Fruit fly (Drosophila melanogaster) whole organism, embryonic: Measurements from ENCODE around the gene CG1309.

Experiments
- Adf1 ChIP-seq: fragments of 200-800 bp; sonication (Bioruptor generic); IDR thresholded peaks from 2 replicates; pipeline ENCODE4 v1.3.6; 2022; ENCODE audit warnings: missing biosample characterization, missing genetic modification characterization
- BEAF-32 ChIP-seq: fragments of 200-800 bp; sonication (Bioruptor generic); optimal IDR thresholded peaks from 3 replicates; lab custom pipeline; 2017; ENCODE audit warnings: missing biosample characterization, missing genetic modification characterization, mild to moderate bottlenecking, moderate library complexity, missing genetic modification reagents
- Bdp1 ChIP-seq: fragments of 200-800 bp; sonication (Bioruptor generic); optimal IDR thresholded peaks from 3 replicates; lab custom pipeline; 2016; ENCODE audit warnings: missing biosample characterization, missing genetic modification characterization
- Bteb2 ChIP-seq: fragments of 200-800 bp; sonication (Bioruptor generic); optimal IDR thresholded peaks from 2 replicates; lab custom pipeline; 2016; ENCODE audit warnings: missing biosample characterization, missing genetic modification characterization
- CG10267 ChIP-seq: fragments of 200-800 bp; sonication (Bioruptor generic); optimal IDR thresholded peaks from 2 replicates; lab custom pipeline; 2018; ENCODE audit warnings: missing biosample characterization, mild to moderate bottlenecking, missing genetic modification characterization, moderate library complexity
- CG10543 ChIP-seq: fragments of 200-800 bp; sonication (Bioruptor generic); optimal IDR thresholded peaks from 3 replicates; lab custom pipeline; 2017; ENCODE audit warnings: missing biosample characterization, mild to moderate bottlenecking, missing genetic modification characterization, moderate library complexity
- CG11398 ChIP-seq: fragments of 200-800 bp; sonication (Bioruptor generic); optimal IDR thresholded peaks from 2 replicates; lab custom pipeline; 2016; ENCODE audit warnings: missing biosample characterization, missing genetic modification characterization
- CG12071 ChIP-seq: fragments of 200-800 bp; sonication (Bioruptor generic); optimal IDR thresholded peaks from 3 replicates; lab custom pipeline; 2018; ENCODE audit warnings: missing biosample characterization, mild to moderate bottlenecking, missing genetic modification characterization
- CG12659 ChIP-seq: fragments of 200-800 bp; sonication (Bioruptor generic); optimal IDR thresholded peaks from 3 replicates; lab custom pipeline; 2017; ENCODE audit warnings: mild to moderate bottlenecking, missing biosample characterization, missing genetic modification reagents, missing genetic modification characterization
- CG14710 ChIP-seq: fragments of 200-800 bp; sonication (Bioruptor generic); optimal IDR thresholded peaks from 3 replicates; lab custom pipeline; 2019; ENCODE audit warnings: missing biosample characterization, mild to moderate bottlenecking, missing genetic modification characterization, moderate library complexity
- CG15479 ChIP-seq: fragments of 200-800 bp; sonication (Bioruptor generic); optimal IDR thresholded peaks from 3 replicates; lab custom pipeline; 2019; ENCODE audit warnings: missing biosample characterization, mild to moderate bottlenecking, missing genetic modification characterization, moderate library complexity
- CG1603 ChIP-seq: fragments of 200-800 bp; sonication (Bioruptor generic); optimal IDR thresholded peaks from 2 replicates; lab custom pipeline; 2019; ENCODE audit warnings: missing biosample characterization, mild to moderate bottlenecking, missing genetic modification characterization, moderate library complexity
- CG17328 ChIP-seq: fragments of 200-800 bp; sonication (Bioruptor generic); IDR thresholded peaks from 2 replicates; pipeline ENCODE4 v1.3.6; 2022; ENCODE audit warnings: missing biosample characterization, missing genetic modification characterization
- CG2199 ChIP-seq: fragments of 200-800 bp; sonication (Bioruptor generic); IDR thresholded peaks from 3 replicates; pipeline ENCODE4 v1.3.6; 2022; ENCODE audit warnings: missing biosample characterization, missing genetic modification characterization
- CG2202 ChIP-seq: fragments of 200-800 bp; sonication (Bioruptor generic); optimal IDR thresholded peaks from 2 replicates; lab custom pipeline; 2018; ENCODE audit warnings: missing biosample characterization, mild to moderate bottlenecking, missing genetic modification characterization
- CG2712 ChIP-seq: fragments of 200-800 bp; optimal IDR thresholded peaks from 3 replicates; lab custom pipeline; 2019; ENCODE audit warnings: missing biosample characterization, mild to moderate bottlenecking, missing genetic modification characterization, moderate library complexity
- CG3847 ChIP-seq: fragments of 200-800 bp; sonication (Bioruptor generic); IDR thresholded peaks from 2 replicates; pipeline ENCODE4 v1.3.6; 2022; ENCODE audit warnings: missing biosample characterization, missing genetic modification characterization
- CG42726 ChIP-seq: fragments of 200-800 bp; sonication (Bioruptor generic); IDR thresholded peaks from 2 replicates; pipeline ENCODE4 v1.3.6; 2022; ENCODE audit warnings: missing biosample characterization, missing genetic modification characterization; ENCODE audit not compliant: partially characterized antibody
- CG4360 ChIP-seq: fragments of 200-800 bp; sonication (Bioruptor generic); IDR thresholded peaks from 2 replicates; pipeline ENCODE4 v1.3.6; 2022; ENCODE audit warnings: missing biosample characterization, missing genetic modification characterization
- CG4617 ChIP-seq: fragments of 200-800 bp; sonication (Bioruptor generic); optimal IDR thresholded peaks from 3 replicates; lab custom pipeline; 2016; ENCODE audit warnings: missing biosample characterization, missing genetic modification characterization, borderline replicate concordance
- CG6765 ChIP-seq: fragments of 200-800 bp; sonication (Bioruptor generic); optimal IDR thresholded peaks from 3 replicates; lab custom pipeline; 2017; ENCODE audit warnings: missing biosample characterization, mild to moderate bottlenecking, missing genetic modification characterization
- CG9609 ChIP-seq: fragments of 200-800 bp; sonication (Bioruptor generic); optimal IDR thresholded peaks from 3 replicates; lab custom pipeline; 2016; ENCODE audit warnings: missing biosample characterization, missing genetic modification characterization
- CoRest ChIP-seq: fragments of 200-800 bp; sonication (Bioruptor generic); optimal IDR thresholded peaks from 3 replicates; lab custom pipeline; 2018; ENCODE audit warnings: missing biosample characterization, mild to moderate bottlenecking, missing genetic modification characterization, moderate library complexity
- Dek ChIP-seq: fragments of 200-800 bp; sonication (Bioruptor generic); optimal IDR thresholded peaks from 3 replicates; lab custom pipeline; 2019; ENCODE audit warnings: missing biosample characterization, mild to moderate bottlenecking, missing genetic modification characterization, moderate library complexity
- E2f2 ChIP-seq: fragments of 200-800 bp; sonication (Bioruptor generic); IDR thresholded peaks from 2 replicates; pipeline ENCODE4 v1.3.6; 2022; ENCODE audit warnings: missing biosample characterization, missing genetic modification characterization
- ERR ChIP-seq: fragments of 200-800 bp; sonication (Bioruptor generic); optimal IDR thresholded peaks from 2 replicates; lab custom pipeline; 2016; ENCODE audit warnings: missing biosample characterization, missing genetic modification characterization
- Ets65A ChIP-seq: fragments of 200-800 bp; sonication (Bioruptor generic); peaks from one replicate; lab custom pipeline; 2016; ENCODE audit warnings: missing biosample characterization, missing genetic modification characterization
- Ets97D ChIP-seq: fragments of 200-800 bp; sonication (Bioruptor generic); optimal IDR thresholded peaks from 3 replicates; lab custom pipeline; 2016; ENCODE audit warnings: missing biosample characterization, missing genetic modification characterization
- MBD-R2 ChIP-seq: fragments of 200-800 bp; sonication (Bioruptor generic); IDR thresholded peaks from 2 replicates; pipeline ENCODE4 v1.3.6; 2022; ENCODE audit warnings: missing biosample characterization, missing genetic modification characterization
- MESR4 ChIP-seq: fragments of 200-800 bp; sonication (Bioruptor generic); optimal IDR thresholded peaks from 2 replicates; lab custom pipeline; 2018; ENCODE audit warnings: missing biosample characterization, mild to moderate bottlenecking, missing genetic modification characterization, moderate library complexity
- Med ChIP-seq: fragments of 200-800 bp; sonication (Bioruptor generic); peaks from one replicate; lab custom pipeline; 2016; ENCODE audit warnings: missing biosample characterization, missing genetic modification characterization, mild to moderate bottlenecking, inconsistent platforms, moderate library complexity
- NFAT ChIP-seq: fragments of 200-800 bp; sonication (Bioruptor generic); IDR thresholded peaks from 2 replicates; pipeline ENCODE4 v1.3.6; 2022; ENCODE audit warnings: missing biosample characterization, missing genetic modification characterization
- Sin3A ChIP-seq: fragments of >200 bp; optimal IDR thresholded peaks from 2 replicates; lab custom pipeline; 2018
- bigmax ChIP-seq: fragments of 200-800 bp; sonication (Bioruptor generic); optimal IDR thresholded peaks from 2 replicates; lab custom pipeline; 2018; ENCODE audit warnings: missing biosample characterization, mild to moderate bottlenecking, missing genetic modification characterization
- chinmo ChIP-seq: fragments of 200-800 bp; sonication (Bioruptor generic); IDR thresholded peaks from 4 replicates; pipeline ENCODE4 v1.3.6; 2022; ENCODE audit warnings: missing biosample characterization, missing genetic modification characterization; ENCODE audit not compliant: partially characterized antibody
- disco-r ChIP-seq: fragments of 200-800 bp; sonication (Bioruptor generic); optimal IDR thresholded peaks from 2 replicates; lab custom pipeline; 2016; ENCODE audit warnings: missing biosample characterization, missing genetic modification characterization
- eyg ChIP-seq: fragments of 200-800 bp; sonication (Bioruptor generic); optimal IDR thresholded peaks from 3 replicates; lab custom pipeline; 2016; ENCODE audit warnings: missing biosample characterization, missing genetic modification characterization
- fd96Cb ChIP-seq: fragments of 200-800 bp; sonication (Bioruptor generic); optimal IDR thresholded peaks from 2 replicates; lab custom pipeline; 2018; ENCODE audit warnings: missing biosample characterization, mild to moderate bottlenecking, missing genetic modification characterization, moderate library complexity
- gcm2 ChIP-seq: fragments of 200-800 bp; sonication (Bioruptor generic); optimal IDR thresholded peaks from 2 replicates; lab custom pipeline; 2016; ENCODE audit warnings: missing biosample characterization, missing genetic modification characterization
- gro ChIP-seq: fragments of 200-800 bp; sonication (Bioruptor generic); optimal IDR thresholded peaks from 2 replicates; lab custom pipeline; 2016; ENCODE audit warnings: missing biosample characterization, missing genetic modification characterization
- luna ChIP-seq: fragments of 200-800 bp; sonication (Bioruptor generic); optimal IDR thresholded peaks from 2 replicates; lab custom pipeline; 2016; ENCODE audit warnings: missing biosample characterization, missing genetic modification characterization
- pan ChIP-seq, 4 experiments: fragments of >200 bp in 3 of 4; fragments of 200-800 bp in 1 of 4; sonication (Bioruptor generic) in 1 of 4; optimal IDR thresholded peaks in 3 of 4; IDR thresholded peaks in 1 of 4; 2 replicates each; pipeline versions ENCODE4 v1.3.6 to Lab custom; 2017 to 2022; ENCODE audit warnings: missing biosample characterization in 2 of 4, missing genetic modification characterization in 2 of 4, mixed read lengths in 1 of 4
- phol ChIP-seq: fragments of 200-800 bp; sonication (Bioruptor generic); optimal IDR thresholded peaks from 3 replicates; lab custom pipeline; 2018; ENCODE audit warnings: missing biosample characterization, mild to moderate bottlenecking, missing genetic modification characterization, moderate library complexity
- rib ChIP-seq: fragments of 200-800 bp; sonication (Bioruptor generic); IDR thresholded peaks from 2 replicates; pipeline ENCODE4 v1.3.6; 2022; ENCODE audit warnings: missing biosample characterization, missing genetic modification characterization
- salm ChIP-seq: fragments of 200-800 bp; sonication (Bioruptor generic); optimal IDR thresholded peaks from 2 replicates; lab custom pipeline; 2018; ENCODE audit warnings: missing biosample characterization, mild to moderate bottlenecking, missing genetic modification characterization
- sens ChIP-seq: fragments of 200-800 bp; sonication (Bioruptor generic); peaks from one replicate; lab custom pipeline; 2016; ENCODE audit warnings: missing biosample characterization, missing genetic modification characterization
- sr ChIP-seq: fragments of 200-800 bp; sonication (Bioruptor generic); IDR thresholded peaks from 3 replicates; pipeline ENCODE4 v1.3.6; 2022; ENCODE audit warnings: missing biosample characterization, missing genetic modification characterization
- stc ChIP-seq: fragments of 200-800 bp; sonication (Bioruptor generic); IDR thresholded peaks from 2 replicates; pipeline ENCODE4 v1.3.6; 2022; ENCODE audit warnings: missing biosample characterization, missing genetic modification characterization
- tio ChIP-seq: fragments of 200-800 bp; sonication (Bioruptor generic); optimal IDR thresholded peaks from 2 replicates; lab custom pipeline; 2017; ENCODE audit warnings: missing biosample characterization, missing genetic modification characterization, inconsistent platforms
- trem ChIP-seq: fragments of 200-800 bp; optimal IDR thresholded peaks from 3 replicates; lab custom pipeline; 2019; ENCODE audit warnings: missing biosample characterization, mild to moderate bottlenecking, missing genetic modification characterization, moderate library complexity
- unpg ChIP-seq: fragments of 200-800 bp; sonication (Bioruptor generic); optimal IDR thresholded peaks from 3 replicates; lab custom pipeline; 2018; ENCODE audit warnings: missing biosample characterization, mild to moderate bottlenecking, missing genetic modification characterization, moderate library complexity
- wor ChIP-seq: fragments of 200-800 bp; sonication (Bioruptor generic); IDR thresholded peaks from 2 replicates; pipeline ENCODE4 v1.3.6; 2022; ENCODE audit warnings: missing biosample characterization, missing genetic modification characterization

The CG1309 gene

dm6 chr3L:4277796-4278195 lies 18.6 kb downstream of the CG1309 start, which contains the start of gene Ctl1 (continued):
- TF ChIP-seq CG2712 (tag; lab: Kevin White, UChicago) (no peak), Bteb2 (GFP tag; lab: Kevin White, UChicago) (no peak), CG4360 (GFP tag; lab: Robert Waterston, UW) (peak; percentile 90), CG10543 (no peak), ERR (GFP tag; lab: Kevin White, UChicago) (no peak), MESR4 (GFP tag; lab: Kevin White, UChicago) (peak; percentile 34), Med (GFP tag; lab: Kevin White, UChicago) (peak; percentile 55), E2f2 (GFP tag; lab: Robert Waterston, UW) (peak; percentile 95), Adf1 (GFP tag; lab: Robert Waterston, UW) (no peak), CG12071 (GFP tag; lab: Kevin White, UChicago) (no peak), CG42726 (GFP tag; lab: Robert Waterston, UW) (no peak), pan (optimal IDR thresholded peaks at IDR 0.05; lab: Kevin White, UChicago) (no peak), pan (GFP tag; optimal IDR thresholded peaks at IDR 0.05 in 1 of 2, IDR thresholded peaks at IDR 0.05 in 1 of 2) (no peak), CG17328 (no peak), CG2202 (tag; lab: Kevin White, UChicago) (no peak), chinmo (GFP tag; lab: Robert Waterston, UW) (no peak), Sin3A (lab: Kevin White, UChicago) (peak; percentile 19), phol (no peak), gcm2 (no peak), bigmax (no peak), CG6765 (GFP tag; lab: Kevin White, UChicago) (no peak), gro (no peak), MBD-R2 (peak; percentile 43; the same call in 1 of the 2 replicates), salm (tag; lab: Kevin White, UChicago) (no peak), sr (GFP tag; lab: Robert Waterston, UW) (no peak), CG15479 (GFP tag; lab: Kevin White, UChicago) (peak; percentile 5), luna (GFP tag; lab: Kevin White, UChicago) (no peak), stc (GFP tag; lab: Robert Waterston, UW) (no peak), Ets65A (GFP tag; lab: Kevin White, UChicago) (no peak), CG10267 (tag; lab: Kevin White, UChicago) (peak; percentile 26), Ets97D (GFP tag; lab: Kevin White, UChicago) (no peak), sens (peak; percentile 84), wor (GFP tag; lab: Robert Waterston, UW) (no peak), BEAF-32 (GFP tag; lab: Kevin White, UChicago) (peak; percentile 11), CG9609 (GFP tag; lab: Kevin White, UChicago) (no peak), CoRest (no peak), unpg (GFP tag; lab: Kevin White, UChicago) (no peak), disco-r (GFP tag; lab: Kevin White, UChicago) (no peak), CG1603 (tag; lab: Kevin White, UChicago) (peak; percentile 24), Bdp1 (GFP tag; lab: Kevin White, UChicago) (no peak), CG4617 (GFP tag; lab: Kevin White, UChicago) (peak; percentile 43), fd96Cb (no peak), trem (tag; lab: Kevin White, UChicago) (peak; percentile 42), CG3847 (peak; percentile 26; the same call in 1 of the 2 replicates), CG14710 (tag; lab: Kevin White, UChicago) (peak; percentile 12), tio (GFP tag; lab: Kevin White, UChicago) (no peak), CG12659 (GFP tag; lab: Kevin White, UChicago) (peak; percentile 13), eyg (GFP tag; lab: Kevin White, UChicago) (no peak), CG2199 (no peak), rib (no peak), NFAT (GFP tag; lab: Robert Waterston, UW) (no peak), Dek (tag; lab: Kevin White, UChicago) (no peak), CG11398 (GFP tag; lab: Kevin White, UChicago) (no peak)
